Fruit fly (Drosophila melanogaster) whole organism, embryonic: ENCODE results near the gene Pvf2.
A peak's percentile ranks its signal among the peaks of the same experiment; 100 is the strongest.

Experiments
- Adf1 ChIP-seq: fragments of 200-800 bp; sonication (Bioruptor generic); IDR thresholded peaks from 2 replicates; pipeline ENCODE4 v1.3.6; 2022; ENCODE audit warnings: missing biosample characterization, missing genetic modification characterization
- Antp ChIP-seq: fragments of 200-800 bp; sonication (Bioruptor generic); optimal IDR thresholded peaks from 3 replicates; lab custom pipeline; 2016; ENCODE audit warnings: missing biosample characterization, missing genetic modification characterization
- CG1024 ChIP-seq: fragments of 200-800 bp; sonication (Bioruptor generic); IDR thresholded peaks from 2 replicates; pipeline ENCODE4 v1.3.6; 2022; ENCODE audit warnings: missing biosample characterization, missing genetic modification characterization
- CG10431 ChIP-seq: fragments of 200-800 bp; sonication (Bioruptor generic); optimal IDR thresholded peaks from 3 replicates; lab custom pipeline; 2018; ENCODE audit warnings: missing biosample characterization, mild to moderate bottlenecking, missing genetic modification characterization
- CG10979 ChIP-seq: fragments of 200-800 bp; sonication (Bioruptor generic); optimal IDR thresholded peaks from 2 replicates; lab custom pipeline; 2018; ENCODE audit warnings: missing biosample characterization, mild to moderate bottlenecking, missing genetic modification characterization, moderate library complexity
- CG11247 ChIP-seq: fragments of 200-800 bp; sonication (Bioruptor generic); IDR thresholded peaks from 2 replicates; pipeline ENCODE4 v1.3.6; 2022; ENCODE audit warnings: missing biosample characterization, missing genetic modification characterization
- CG12659 ChIP-seq: fragments of 200-800 bp; sonication (Bioruptor generic); optimal IDR thresholded peaks from 3 replicates; lab custom pipeline; 2017; ENCODE audit warnings: mild to moderate bottlenecking, missing biosample characterization, missing genetic modification reagents, missing genetic modification characterization
- CG12942 ChIP-seq: fragments of 200-800 bp; sonication (Bioruptor generic); optimal IDR thresholded peaks from 3 replicates; lab custom pipeline; 2016; ENCODE audit warnings: missing biosample characterization, missing genetic modification characterization
- CG14441 ChIP-seq: fragments of 200-800 bp; sonication (Bioruptor generic); IDR thresholded peaks from 2 replicates; pipeline ENCODE4 v1.3.6; 2022; ENCODE audit warnings: missing biosample characterization, missing genetic modification characterization
- CG1602 ChIP-seq: fragments of 200-800 bp; sonication (Bioruptor generic); optimal IDR thresholded peaks from 3 replicates; lab custom pipeline; 2016; ENCODE audit warnings: missing biosample characterization, missing genetic modification characterization
- CG16863 ChIP-seq: fragments of 200-800 bp; sonication (Bioruptor generic); optimal IDR thresholded peaks from 3 replicates; lab custom pipeline; 2016; ENCODE audit warnings: missing biosample characterization, missing genetic modification characterization
- CG17186 ChIP-seq: fragments of 200-800 bp; sonication (Bioruptor generic); optimal IDR thresholded peaks from 3 replicates; lab custom pipeline; 2017; ENCODE audit warnings: missing biosample characterization, missing genetic modification reagents, missing genetic modification characterization
- CG17328 ChIP-seq: fragments of 200-800 bp; sonication (Bioruptor generic); IDR thresholded peaks from 2 replicates; pipeline ENCODE4 v1.3.6; 2022; ENCODE audit warnings: missing biosample characterization, missing genetic modification characterization
- CG31224 ChIP-seq: fragments of 200-800 bp; sonication (Bioruptor generic); IDR thresholded peaks from 2 replicates; pipeline ENCODE4 v1.3.6; 2022; ENCODE audit warnings: missing biosample characterization, missing genetic modification characterization
- CG32532 ChIP-seq: fragments of 200-800 bp; sonication (Bioruptor generic); IDR thresholded peaks from 2 replicates; pipeline ENCODE4 v1.3.6; 2022; ENCODE audit warnings: missing biosample characterization, missing genetic modification characterization
- CG34224 ChIP-seq: fragments of 200-800 bp; sonication (Bioruptor generic); IDR thresholded peaks from 3 replicates; pipeline ENCODE4 v1.3.6; 2022; ENCODE audit warnings: missing biosample characterization, missing genetic modification characterization; ENCODE audit not compliant: partially characterized antibody
- CG4360 ChIP-seq: fragments of 200-800 bp; sonication (Bioruptor generic); IDR thresholded peaks from 2 replicates; pipeline ENCODE4 v1.3.6; 2022; ENCODE audit warnings: missing biosample characterization, missing genetic modification characterization
- CG4617 ChIP-seq: fragments of 200-800 bp; sonication (Bioruptor generic); optimal IDR thresholded peaks from 3 replicates; lab custom pipeline; 2016; ENCODE audit warnings: missing biosample characterization, missing genetic modification characterization, borderline replicate concordance
- CG6654 ChIP-seq: fragments of 200-800 bp; sonication (Bioruptor generic); optimal IDR thresholded peaks from 2 replicates; lab custom pipeline; 2017; ENCODE audit warnings: missing biosample characterization, mild to moderate bottlenecking, missing genetic modification characterization
- Dad ChIP-seq: fragments of 200-800 bp; sonication (Bioruptor generic); optimal IDR thresholded peaks from 3 replicates; lab custom pipeline; 2016; ENCODE audit warnings: missing biosample characterization, missing genetic modification characterization
- Dip3 ChIP-seq: fragments of 200-800 bp; sonication (Bioruptor generic); optimal IDR thresholded peaks from 3 replicates; lab custom pipeline; 2016; ENCODE audit warnings: missing biosample characterization, missing genetic modification characterization
- Doc3 ChIP-seq: fragments of 200-800 bp; sonication (Bioruptor generic); IDR thresholded peaks from 3 replicates; pipeline ENCODE4 v1.3.6; 2022; ENCODE audit warnings: missing biosample characterization, missing genetic modification characterization; ENCODE audit not compliant: partially characterized antibody
- GATAe ChIP-seq: fragments of 200-800 bp; sonication (Bioruptor generic); conservative IDR thresholded peaks from 2 replicates; pipeline ENCODE4 v1.3.6; 2022; ENCODE audit warnings: missing biosample characterization, missing genetic modification characterization
- H2.0 ChIP-seq: fragments of 200-800 bp; sonication (Bioruptor generic); IDR thresholded peaks from 2 replicates; pipeline ENCODE4 v1.3.6; 2022; ENCODE audit warnings: missing biosample characterization, missing genetic modification characterization
- Hmr ChIP-seq: fragments of 200-800 bp; sonication (Bioruptor generic); optimal IDR thresholded peaks from 3 replicates; lab custom pipeline; 2017; ENCODE audit warnings: mild to moderate bottlenecking, missing biosample characterization, missing genetic modification reagents, missing genetic modification characterization
- Hr78 ChIP-seq, 2 experiments: fragments of 200-800 bp in 1 of 2; fragments of >200 bp in 1 of 2; sonication (Bioruptor generic) in 1 of 2; optimal IDR thresholded peaks; 2 replicates each; lab custom pipeline; 2017 to 2019; ENCODE audit warnings: missing biosample characterization in 2 of 2, missing genetic modification characterization in 2 of 2, mild to moderate bottlenecking in 1 of 2, moderate library complexity in 1 of 2
- Max ChIP-seq: fragments of 200-800 bp; sonication (Bioruptor generic); optimal IDR thresholded peaks from 2 replicates; lab custom pipeline; 2016; ENCODE audit warnings: missing biosample characterization, mild to moderate bottlenecking, missing genetic modification characterization
- Nf-YC ChIP-seq: fragments of 200-800 bp; optimal IDR thresholded peaks from 3 replicates; lab custom pipeline; 2019; ENCODE audit warnings: missing biosample characterization, mild to moderate bottlenecking, missing genetic modification characterization, moderate library complexity
- NfI ChIP-seq: fragments of 200-800 bp; sonication (Bioruptor generic); optimal IDR thresholded peaks from 3 replicates; lab custom pipeline; 2018; ENCODE audit warnings: missing biosample characterization, mild to moderate bottlenecking, missing genetic modification characterization, moderate library complexity
- Pdp1 ChIP-seq, 2 experiments: fragments of 200-800 bp; sonication (Bioruptor generic); optimal IDR thresholded peaks; 3 replicates each; lab custom pipeline; 2016; ENCODE audit warnings: missing biosample characterization in 2 of 2, missing genetic modification characterization in 2 of 2, mild to moderate bottlenecking in 1 of 2, moderate library complexity in 1 of 2
- Rx ChIP-seq: fragments of 200-800 bp; sonication (Bioruptor generic); IDR thresholded peaks from 2 replicates; pipeline ENCODE4 v1.3.6; 2022; ENCODE audit warnings: missing biosample characterization, missing genetic modification characterization
- Six4 ChIP-seq: fragments of 200-800 bp; sonication (Bioruptor generic); optimal IDR thresholded peaks from 2 replicates; lab custom pipeline; 2016; ENCODE audit warnings: missing biosample characterization, missing genetic modification characterization
- Usf ChIP-seq: fragments of 200-800 bp; sonication (Bioruptor generic); optimal IDR thresholded peaks from 2 replicates; lab custom pipeline; 2017; ENCODE audit warnings: missing genotype, missing biosample characterization, missing genetic modification characterization
- YL-1 ChIP-seq: fragments of 200-800 bp; sonication (Bioruptor generic); optimal IDR thresholded peaks from 3 replicates; lab custom pipeline; 2017; ENCODE audit warnings: missing biosample characterization, mild to moderate bottlenecking, missing genetic modification characterization
- ab ChIP-seq: fragments of 200-800 bp; sonication (Bioruptor generic); optimal IDR thresholded peaks from 2 replicates; lab custom pipeline; 2016; ENCODE audit warnings: missing biosample characterization, missing genetic modification characterization
- ac ChIP-seq: fragments of 200-800 bp; sonication (Bioruptor generic); optimal IDR thresholded peaks from 3 replicates; lab custom pipeline; 2017; ENCODE audit warnings: missing biosample characterization, mild to moderate bottlenecking, missing genetic modification characterization
- chm ChIP-seq: fragments of 200-800 bp; sonication (Bioruptor generic); IDR thresholded peaks from 2 replicates; pipeline ENCODE4 v1.3.6; 2022; ENCODE audit warnings: missing biosample characterization, missing genetic modification characterization
- danr ChIP-seq: fragments of 200-800 bp; sonication (Bioruptor generic); IDR thresholded peaks from 2 replicates; pipeline ENCODE4 v1.3.6; 2022; ENCODE audit warnings: missing biosample characterization, missing genetic modification characterization
- kah ChIP-seq: fragments of 200-800 bp; sonication (Bioruptor generic); optimal IDR thresholded peaks from 2 replicates; lab custom pipeline; 2018; ENCODE audit warnings: missing biosample characterization, mild to moderate bottlenecking, missing genetic modification characterization
- kay ChIP-seq: fragments of 200-800 bp; sonication (Bioruptor generic); optimal IDR thresholded peaks from 2 replicates; lab custom pipeline; 2016; ENCODE audit warnings: missing biosample characterization, missing genetic modification characterization
- kni ChIP-seq: fragments of 200-800 bp; sonication (Bioruptor generic); optimal IDR thresholded peaks from 3 replicates; lab custom pipeline; 2017; ENCODE audit warnings: mild to moderate bottlenecking, missing biosample characterization, missing genetic modification reagents, missing genetic modification characterization
- mirr ChIP-seq: fragments of 200-800 bp; sonication (Bioruptor generic); optimal IDR thresholded peaks from 3 replicates; lab custom pipeline; 2018; ENCODE audit warnings: missing biosample characterization, mild to moderate bottlenecking, missing genetic modification characterization
- p53 ChIP-seq: fragments of 200-800 bp; sonication (Bioruptor generic); optimal IDR thresholded peaks from 2 replicates; lab custom pipeline; 2016; ENCODE audit warnings: missing biosample characterization, missing genetic modification characterization
- peb ChIP-seq: fragments of 200-800 bp; sonication (Bioruptor generic); IDR thresholded peaks from 2 replicates; pipeline ENCODE4 v1.3.6; 2022; ENCODE audit warnings: missing biosample characterization, missing genetic modification characterization
- ranshi ChIP-seq: fragments of 200-800 bp; sonication (Bioruptor generic); IDR thresholded peaks from 2 replicates; pipeline ENCODE4 v1.3.6; 2022; ENCODE audit warnings: missing biosample characterization, missing genetic modification characterization
- sug ChIP-seq: fragments of 200-800 bp; optimal IDR thresholded peaks from 2 replicates; lab custom pipeline; 2019; ENCODE audit warnings: missing biosample characterization, mild to moderate bottlenecking, missing genetic modification characterization, moderate library complexity
- tll ChIP-seq, 2 experiments: fragments of 200-800 bp in 1 of 2; fragments of >200 bp in 1 of 2; sonication (Bioruptor generic) in 1 of 2; optimal IDR thresholded peaks; 2 replicates each; lab custom pipeline; 2017 to 2019; ENCODE audit warnings: missing biosample characterization in 2 of 2, missing genetic modification characterization in 2 of 2, mild to moderate bottlenecking in 1 of 2, moderate library complexity in 1 of 2
- unc-4 ChIP-seq: fragments of 200-800 bp; sonication (Bioruptor generic); IDR thresholded peaks from 2 replicates; pipeline ENCODE4 v1.3.6; 2022; ENCODE audit warnings: missing biosample characterization, missing genetic modification characterization; ENCODE audit not compliant: partially characterized antibody

Pvf2 gene

dm6 chr2L:7026988-7027908, 57.2 kb downstream of the Pvf2 start, which contains the start of the genes CG31908 and MME1 (continued):
- TF ChIP-seq CG6654 (GFP tag; lab: Kevin White, UChicago): no peak
- TF ChIP-seq Dad (GFP tag; lab: Kevin White, UChicago): peak; percentile 6
- peak; percentile 24 for TF ChIP-seq CG12942
- TF ChIP-seq Doc3 (GFP tag; lab: Robert Waterston, UW): peak; percentile 79
- no peak for TF ChIP-seq sug (tag; lab: Kevin White, UChicago)
- 0 out of 2 replicates have a peak, but pooled peaks have one; percentile 28 for TF ChIP-seq ranshi (GFP tag; lab: Robert Waterston, UW)
- no peak for TF ChIP-seq CG17328 (GFP tag; lab: Robert Waterston, UW)
- peak; percentile 30 for TF ChIP-seq Antp (GFP tag; lab: Kevin White, UChicago)
- TF ChIP-seq Dip3: peak; percentile 43
- no peak for TF ChIP-seq kah (GFP tag; lab: Kevin White, UChicago)
- peak; percentile 45; the same call in 1 of the 2 replicates for TF ChIP-seq CG32532 (GFP tag; lab: Robert Waterston, UW)
- no peak for TF ChIP-seq ac (GFP tag; lab: Kevin White, UChicago)
- TF ChIP-seq Hr78 (GFP tag; optimal IDR thresholded peaks at IDR 0.05; lab: Kevin White, UChicago): no peak
- peak in 1 of 2 experiments; percentile 78 for TF ChIP-seq Pdp1 (GFP tag; optimal IDR thresholded peaks at IDR 0.05; lab: Kevin White, UChicago)
- peak; percentile 69 for TF ChIP-seq YL-1
- peak; percentile 43 for TF ChIP-seq CG17186
- peak; percentile 99 for TF ChIP-seq CG4360
- TF ChIP-seq unc-4 (GFP tag; lab: Robert Waterston, UW): peak; percentile 77
- TF ChIP-seq CG34224 (GFP tag; lab: Robert Waterston, UW): peak; percentile 79
- peak; percentile 98 for TF ChIP-seq CG4617
- no peak for TF ChIP-seq Six4
- no peak for TF ChIP-seq GATAe (GFP tag; lab: Robert Waterston, UW)
- no peak for TF ChIP-seq CG16863
- no peak for TF ChIP-seq CG10431 (GFP tag; lab: Kevin White, UChicago)
- TF ChIP-seq Hmr (GFP tag; lab: Kevin White, UChicago): no peak
- TF ChIP-seq danr (GFP tag; lab: Robert Waterston, UW): no peak
- TF ChIP-seq Max (GFP tag; lab: Kevin White, UChicago): no peak
- peak; percentile 16 for TF ChIP-seq Nf-YC (tag; lab: Kevin White, UChicago)
- TF ChIP-seq p53 (GFP tag; lab: Kevin White, UChicago): no peak
- TF ChIP-seq peb (GFP tag; lab: Robert Waterston, UW): no peak
- TF ChIP-seq chm (GFP tag; lab: Robert Waterston, UW): no peak
- no peak for TF ChIP-seq CG11247 (GFP tag; lab: Robert Waterston, UW)
- TF ChIP-seq mirr (GFP tag; lab: Kevin White, UChicago): no peak
- TF ChIP-seq Usf (GFP tag; lab: Kevin White, UChicago): no peak
- TF ChIP-seq CG1024 (GFP tag; lab: Robert Waterston, UW): no peak
- TF ChIP-seq kay (GFP tag; lab: Kevin White, UChicago): peak; percentile 11
- TF ChIP-seq ab (GFP tag; lab: Kevin White, UChicago): no peak
- TF ChIP-seq tll (GFP tag; optimal IDR thresholded peaks at IDR 0.05; lab: Kevin White, UChicago): no peak
- TF ChIP-seq Adf1 (GFP tag; lab: Robert Waterston, UW): no peak
- no peak for TF ChIP-seq H2.0 (GFP tag; lab: Robert Waterston, UW)
- no peak for TF ChIP-seq Rx
- TF ChIP-seq CG1602 (GFP tag; lab: Kevin White, UChicago): no peak
- TF ChIP-seq kni (GFP tag; lab: Kevin White, UChicago): no peak
- 0 out of 2 replicates have a peak, but pooled peaks have one; percentile 25 for TF ChIP-seq CG14441 (GFP tag; lab: Robert Waterston, UW)
- TF ChIP-seq CG12659: peak; percentile 56
- TF ChIP-seq NfI (GFP tag; lab: Kevin White, UChicago): peak; percentile 14
- TF ChIP-seq CG31224 (GFP tag; lab: Robert Waterston, UW): no peak
- no peak for TF ChIP-seq CG10979 (tag; lab: Kevin White, UChicago)
